Fruit fly (Drosophila melanogaster) whole organism, embryonic: ENCODE results near the gene CG6066.

Experiments used
- Aef1 ChIP-seq: fragments of 200-800 bp; sonication (Bioruptor generic); IDR thresholded peaks from 3 replicates; pipeline ENCODE4 v1.3.6; 2022; ENCODE audit warnings: missing biosample characterization, missing genetic modification characterization
- Atf6 ChIP-seq: fragments of 200-800 bp; sonication (Bioruptor generic); IDR thresholded peaks from 2 replicates; pipeline ENCODE4 v1.3.6; 2022; ENCODE audit warnings: missing biosample characterization, missing genetic modification characterization
- B-H1 ChIP-seq: fragments of 200-800 bp; sonication (Bioruptor generic); IDR thresholded peaks from 3 replicates; pipeline ENCODE4 v1.3.6; 2022; ENCODE audit warnings: missing biosample characterization, missing genetic modification characterization
- BtbVII ChIP-seq: fragments of 200-800 bp; sonication (Bioruptor generic); optimal IDR thresholded peaks from 3 replicates; lab custom pipeline; 2017; ENCODE audit warnings: missing biosample characterization, mild to moderate bottlenecking, missing genetic modification characterization
- Bteb2 ChIP-seq: fragments of 200-800 bp; sonication (Bioruptor generic); optimal IDR thresholded peaks from 2 replicates; lab custom pipeline; 2016; ENCODE audit warnings: missing biosample characterization, missing genetic modification characterization
- CG10366 ChIP-seq: fragments of 200-800 bp; sonication (Bioruptor generic); IDR thresholded peaks from 2 replicates; pipeline ENCODE4 v1.3.6; 2022; ENCODE audit warnings: missing biosample characterization, missing genetic modification characterization
- CG10565 ChIP-seq: fragments of 200-800 bp; sonication (Bioruptor generic); optimal IDR thresholded peaks from 3 replicates; lab custom pipeline; 2016; ENCODE audit warnings: missing biosample characterization, mild to moderate bottlenecking, missing genetic modification characterization
- CG12219 ChIP-seq: fragments of 200-800 bp; sonication (Bioruptor generic); optimal IDR thresholded peaks from 3 replicates; lab custom pipeline; 2018; ENCODE audit warnings: missing biosample characterization, mild to moderate bottlenecking, missing genetic modification characterization
- CG13123 ChIP-seq: fragments of 200-800 bp; sonication (Bioruptor generic); optimal IDR thresholded peaks from 2 replicates; lab custom pipeline; 2016; ENCODE audit warnings: missing biosample characterization, missing genetic modification characterization
- CG13287 ChIP-seq: fragments of 200-800 bp; sonication (Bioruptor generic); IDR thresholded peaks from 2 replicates; pipeline ENCODE4 v1.3.6; 2022; ENCODE audit warnings: missing biosample characterization, missing genetic modification characterization; ENCODE audit not compliant: partially characterized antibody
- CG14441 ChIP-seq: fragments of 200-800 bp; sonication (Bioruptor generic); IDR thresholded peaks from 2 replicates; pipeline ENCODE4 v1.3.6; 2022; ENCODE audit warnings: missing biosample characterization, missing genetic modification characterization
- CG1792 ChIP-seq: fragments of 200-800 bp; sonication (Bioruptor generic); optimal IDR thresholded peaks from 2 replicates; lab custom pipeline; 2016; ENCODE audit warnings: missing biosample characterization, missing genetic modification characterization
- CG18262 ChIP-seq: fragments of 200-800 bp; optimal IDR thresholded peaks from 3 replicates; lab custom pipeline; 2019; ENCODE audit warnings: missing biosample characterization, mild to moderate bottlenecking, missing genetic modification characterization, moderate library complexity
- CG18476 ChIP-seq: fragments of 200-800 bp; sonication (Bioruptor generic); optimal IDR thresholded peaks from 2 replicates; lab custom pipeline; 2016; ENCODE audit warnings: missing biosample characterization, mild to moderate bottlenecking, missing genetic modification characterization
- CG30431 ChIP-seq: fragments of 200-800 bp; sonication (Bioruptor generic); optimal IDR thresholded peaks from 2 replicates; lab custom pipeline; 2017; ENCODE audit warnings: missing biosample characterization, missing genetic modification characterization
- CG32767 ChIP-seq: fragments of 200-800 bp; sonication (Bioruptor generic); IDR thresholded peaks from 2 replicates; pipeline ENCODE4 v1.3.6; 2022; ENCODE audit warnings: missing biosample characterization, missing genetic modification characterization
- CG3838 ChIP-seq: fragments of 200-800 bp; sonication (Bioruptor generic); optimal IDR thresholded peaks from 3 replicates; lab custom pipeline; 2016; ENCODE audit warnings: missing biosample characterization, missing genetic modification characterization
- CG5245 ChIP-seq: fragments of 200-800 bp; sonication (Bioruptor generic); optimal IDR thresholded peaks from 3 replicates; lab custom pipeline; 2016; ENCODE audit warnings: missing biosample characterization, missing genetic modification characterization
- CG7839 ChIP-seq: fragments of 200-800 bp; sonication (Bioruptor generic); optimal IDR thresholded peaks from 3 replicates; lab custom pipeline; 2018; ENCODE audit warnings: missing biosample characterization, mild to moderate bottlenecking, missing genetic modification characterization, moderate library complexity
- CG9727 ChIP-seq: fragments of 200-800 bp; sonication (Bioruptor generic); optimal IDR thresholded peaks from 3 replicates; lab custom pipeline; 2017; ENCODE audit warnings: missing biosample characterization, mild to moderate bottlenecking, missing genetic modification characterization
- CG9876 ChIP-seq: fragments of 200-800 bp; sonication (Bioruptor generic); optimal IDR thresholded peaks from 2 replicates; lab custom pipeline; 2016; ENCODE audit warnings: missing biosample characterization, missing genetic modification characterization
- Dek ChIP-seq: fragments of 200-800 bp; sonication (Bioruptor generic); optimal IDR thresholded peaks from 3 replicates; lab custom pipeline; 2019; ENCODE audit warnings: missing biosample characterization, mild to moderate bottlenecking, missing genetic modification characterization, moderate library complexity
- Doc3 ChIP-seq: fragments of 200-800 bp; sonication (Bioruptor generic); IDR thresholded peaks from 3 replicates; pipeline ENCODE4 v1.3.6; 2022; ENCODE audit warnings: missing biosample characterization, missing genetic modification characterization; ENCODE audit not compliant: partially characterized antibody
- ERR ChIP-seq: fragments of 200-800 bp; sonication (Bioruptor generic); optimal IDR thresholded peaks from 2 replicates; lab custom pipeline; 2016; ENCODE audit warnings: missing biosample characterization, missing genetic modification characterization
- Elba2 ChIP-seq: fragments of 200-800 bp; sonication (Bioruptor generic); optimal IDR thresholded peaks from 3 replicates; lab custom pipeline; 2016; ENCODE audit warnings: missing biosample characterization, missing genetic modification characterization
- Fer2 ChIP-seq: fragments of 200-800 bp; sonication (Bioruptor generic); optimal IDR thresholded peaks from 2 replicates; lab custom pipeline; 2018; ENCODE audit warnings: missing biosample characterization, mild to moderate bottlenecking, missing genetic modification characterization, moderate library complexity
- Gug ChIP-seq: fragments of 200-800 bp; sonication (Bioruptor generic); IDR thresholded peaks from 4 replicates; pipeline ENCODE4 v1.3.6; 2022; ENCODE audit warnings: missing biosample characterization, missing genetic modification characterization
- Hr3 ChIP-seq: fragments of 200-800 bp; sonication (Bioruptor generic); optimal IDR thresholded peaks from 3 replicates; lab custom pipeline; 2016; ENCODE audit warnings: missing biosample characterization, missing genetic modification characterization
- Mes4 ChIP-seq: fragments of 200-800 bp; sonication (Bioruptor generic); optimal IDR thresholded peaks from 2 replicates; lab custom pipeline; 2016; ENCODE audit warnings: missing biosample characterization, missing genetic modification characterization
- NfI ChIP-seq: fragments of 200-800 bp; sonication (Bioruptor generic); optimal IDR thresholded peaks from 3 replicates; lab custom pipeline; 2018; ENCODE audit warnings: missing biosample characterization, mild to moderate bottlenecking, missing genetic modification characterization, moderate library complexity
- Oli ChIP-seq: fragments of 200-800 bp; sonication (Bioruptor generic); optimal IDR thresholded peaks from 2 replicates; lab custom pipeline; 2018; ENCODE audit warnings: missing biosample characterization, mild to moderate bottlenecking, missing genetic modification characterization, moderate library complexity
- Ptx1 ChIP-seq: fragments of 200-800 bp; sonication (Bioruptor generic); IDR thresholded peaks from 2 replicates; pipeline ENCODE4 v1.3.6; 2022; ENCODE audit warnings: missing biosample characterization, missing genetic modification characterization
- Taf1 ChIP-seq: fragments of 200-800 bp; sonication (Bioruptor generic); IDR thresholded peaks from 2 replicates; pipeline ENCODE4 v1.3.6; 2022; ENCODE audit warnings: missing biosample characterization, missing genetic modification characterization
- ap ChIP-seq: fragments of 200-800 bp; sonication (Bioruptor generic); IDR thresholded peaks from 2 replicates; pipeline ENCODE4 v1.3.6; 2022; ENCODE audit warnings: missing biosample characterization, missing genetic modification characterization
- br ChIP-seq: fragments of >200 bp; optimal IDR thresholded peaks from 2 replicates; lab custom pipeline; 2017
- cato ChIP-seq: fragments of 200-800 bp; sonication (Bioruptor generic); optimal IDR thresholded peaks from 2 replicates; lab custom pipeline; 2016; ENCODE audit warnings: missing biosample characterization, missing genetic modification characterization, borderline replicate concordance
- ci ChIP-seq: fragments of 200-800 bp; sonication (Bioruptor generic); IDR thresholded peaks from 3 replicates; pipeline ENCODE4 v1.3.6; 2022; ENCODE audit warnings: missing biosample characterization, missing genetic modification characterization
- esg ChIP-seq: fragments of 200-800 bp; sonication (Bioruptor generic); conservative IDR thresholded peaks from 2 replicates; pipeline ENCODE4 v1.3.6; 2022; ENCODE audit warnings: missing biosample characterization, missing genetic modification characterization
- kni ChIP-seq: fragments of 200-800 bp; sonication (Bioruptor generic); optimal IDR thresholded peaks from 3 replicates; lab custom pipeline; 2017; ENCODE audit warnings: mild to moderate bottlenecking, missing biosample characterization, missing genetic modification reagents, missing genetic modification characterization
- lbe ChIP-seq: fragments of 200-800 bp; sonication (Bioruptor generic); optimal IDR thresholded peaks from 2 replicates; lab custom pipeline; 2016; ENCODE audit warnings: missing biosample characterization, mild to moderate bottlenecking, missing genetic modification characterization
- pfk ChIP-seq: fragments of 200-800 bp; sonication (Bioruptor generic); optimal IDR thresholded peaks from 2 replicates; lab custom pipeline; 2018; ENCODE audit warnings: missing biosample characterization, mild to moderate bottlenecking, missing genetic modification characterization, moderate library complexity
- ranshi ChIP-seq: fragments of 200-800 bp; sonication (Bioruptor generic); IDR thresholded peaks from 2 replicates; pipeline ENCODE4 v1.3.6; 2022; ENCODE audit warnings: missing biosample characterization, missing genetic modification characterization
- repo ChIP-seq: fragments of 200-800 bp; sonication (Bioruptor generic); optimal IDR thresholded peaks from 2 replicates; lab custom pipeline; 2016; ENCODE audit warnings: missing biosample characterization, missing genetic modification characterization
- schlank ChIP-seq: fragments of 200-800 bp; sonication (Bioruptor generic); optimal IDR thresholded peaks from 2 replicates; lab custom pipeline; 2018; ENCODE audit warnings: missing biosample characterization, mild to moderate bottlenecking, missing genetic modification characterization
- scrt ChIP-seq: fragments of 200-800 bp; sonication (Bioruptor generic); optimal IDR thresholded peaks from 2 replicates; lab custom pipeline; 2018; ENCODE audit warnings: missing biosample characterization, mild to moderate bottlenecking, missing genetic modification characterization, moderate library complexity
- sob ChIP-seq: fragments of 200-800 bp; sonication (Bioruptor generic); IDR thresholded peaks from 2 replicates; pipeline ENCODE4 v1.3.6; 2022; ENCODE audit warnings: missing biosample characterization, missing genetic modification characterization
- stwl ChIP-seq: fragments of 200-800 bp; sonication (Bioruptor generic); optimal IDR thresholded peaks from 3 replicates; lab custom pipeline; 2018; ENCODE audit warnings: missing biosample characterization, mild to moderate bottlenecking, missing genetic modification characterization, moderate library complexity
- ttk ChIP-seq: fragments of 200-800 bp; sonication (Bioruptor generic); IDR thresholded peaks from 2 replicates; pipeline ENCODE4 v2.1.2; 2022; ENCODE audit warnings: missing biosample characterization, missing genetic modification characterization
- unc-4 ChIP-seq: fragments of 200-800 bp; sonication (Bioruptor generic); IDR thresholded peaks from 2 replicates; pipeline ENCODE4 v1.3.6; 2022; ENCODE audit warnings: missing biosample characterization, missing genetic modification characterization; ENCODE audit not compliant: partially characterized antibody

CG6066 gene

dm6 chr3R:27135692-27136641 lies 19.5 kb upstream of the CG6066 start (continued):
- peak; percentile 53 for TF ChIP-seq CG5245 (GFP tag; lab: Kevin White, UChicago)
- no peak for TF ChIP-seq br (lab: Kevin White, UChicago)
- TF ChIP-seq CG1792 (GFP tag; lab: Kevin White, UChicago) = peak; percentile 74
- peak; percentile 22 for TF ChIP-seq CG10565
- no peak for TF ChIP-seq ap (GFP tag; lab: Robert Waterston, UW)
- TF ChIP-seq sob (GFP tag; lab: Robert Waterston, UW) = 0 out of 2 replicates have a peak, but pooled peaks have one; percentile 44
- 0 out of 2 replicates have a peak, but pooled peaks have one; percentile 12 for TF ChIP-seq CG10366
- peak; percentile 56 for TF ChIP-seq CG7839 (tag; lab: Kevin White, UChicago)
- TF ChIP-seq B-H1 (GFP tag; lab: Robert Waterston, UW) = no peak
- no peak for TF ChIP-seq Fer2
- TF ChIP-seq CG9727 (GFP tag; lab: Kevin White, UChicago) = peak; percentile 88
- TF ChIP-seq Oli (tag; lab: Kevin White, UChicago) = peak; percentile 32
- TF ChIP-seq scrt = peak; percentile 24
- TF ChIP-seq CG18262 (tag; lab: Kevin White, UChicago) = peak; percentile 65
- TF ChIP-seq Bteb2 (GFP tag; lab: Kevin White, UChicago) = peak; percentile 58
- peak; percentile 7 for TF ChIP-seq schlank
- TF ChIP-seq stwl (tag; lab: Kevin White, UChicago) = peak; percentile 38
- TF ChIP-seq Gug (GFP tag; lab: Robert Waterston, UW) = no peak
- no peak for TF ChIP-seq Elba2 (GFP tag; lab: Kevin White, UChicago)
- peak; percentile 34; the same call in 1 of the 2 replicates for TF ChIP-seq CG14441
- peak; percentile 28 for TF ChIP-seq Hr3
- no peak for TF ChIP-seq Taf1 (GFP tag; lab: Robert Waterston, UW)
- no peak for TF ChIP-seq Aef1 (GFP tag; lab: Robert Waterston, UW)
- TF ChIP-seq ci (GFP tag; lab: Robert Waterston, UW) = peak; percentile 85
- TF ChIP-seq ranshi (GFP tag; lab: Robert Waterston, UW) = peak; percentile 45; the same call in 1 of the 2 replicates
- peak; percentile 59 for TF ChIP-seq CG12219 (GFP tag; lab: Kevin White, UChicago)
- peak; percentile 21 for TF ChIP-seq pfk (GFP tag; lab: Kevin White, UChicago)
- no peak for TF ChIP-seq CG13287 (GFP tag; lab: Robert Waterston, UW)
- TF ChIP-seq Dek = peak; percentile 28
- TF ChIP-seq esg = no peak
- TF ChIP-seq CG9876 (GFP tag; lab: Kevin White, UChicago) = peak; percentile 43
- no peak for TF ChIP-seq unc-4 (GFP tag; lab: Robert Waterston, UW)
- TF ChIP-seq Doc3 (GFP tag; lab: Robert Waterston, UW) = no peak
- peak; percentile 66 for TF ChIP-seq kni (GFP tag; lab: Kevin White, UChicago)
- peak; percentile 47 for TF ChIP-seq CG18476 (GFP tag; lab: Kevin White, UChicago)
- TF ChIP-seq Mes4 (GFP tag; lab: Kevin White, UChicago) = peak; percentile 71
- peak; percentile 52 for TF ChIP-seq Ptx1 (GFP tag; lab: Robert Waterston, UW)
- TF ChIP-seq cato (GFP tag; lab: Kevin White, UChicago) = peak; percentile 46
- peak; percentile 47 for TF ChIP-seq repo
- TF ChIP-seq Atf6 (GFP tag; lab: Robert Waterston, UW) = no peak; the same call in 1 of the 2 replicates
- peak; percentile 71 for TF ChIP-seq BtbVII (GFP tag; lab: Kevin White, UChicago)
- peak; percentile 66 for TF ChIP-seq CG13123 (GFP tag; lab: Kevin White, UChicago)
- TF ChIP-seq CG3838 = peak; percentile 54
- TF ChIP-seq CG30431 (GFP tag; lab: Kevin White, UChicago) = peak; percentile 33
- TF ChIP-seq ERR = no peak
- TF ChIP-seq NfI (GFP tag; lab: Kevin White, UChicago) = peak; percentile 28
- TF ChIP-seq ttk = peak; percentile 13; the same call in 1 of the 2 replicates
- TF ChIP-seq lbe = no peak
- TF ChIP-seq CG32767 (GFP tag; lab: Robert Waterston, UW) = peak; percentile 57; the same call in 1 of the 2 replicates
